Fruit fly (Drosophila melanogaster) whole organism, embryonic: Measurements from ENCODE around the gene Dus1.

Experiments
- CG10321 ChIP-seq: fragments of 200-800 bp; sonication (Bioruptor generic); IDR thresholded peaks from 2 replicates; pipeline ENCODE4 v1.3.6; 2022; ENCODE audit warnings: missing biosample characterization, missing genetic modification characterization
- CG12155 ChIP-seq: fragments of 200-800 bp; sonication (Bioruptor generic); optimal IDR thresholded peaks from 3 replicates; lab custom pipeline; 2016; ENCODE audit warnings: missing biosample characterization, missing genetic modification characterization
- CG13123 ChIP-seq: fragments of 200-800 bp; sonication (Bioruptor generic); optimal IDR thresholded peaks from 2 replicates; lab custom pipeline; 2016; ENCODE audit warnings: missing biosample characterization, missing genetic modification characterization
- CG14710 ChIP-seq: fragments of 200-800 bp; sonication (Bioruptor generic); optimal IDR thresholded peaks from 3 replicates; lab custom pipeline; 2019; ENCODE audit warnings: missing biosample characterization, mild to moderate bottlenecking, missing genetic modification characterization, moderate library complexity
- CG15073 ChIP-seq: fragments of 200-800 bp; sonication (Bioruptor generic); optimal IDR thresholded peaks from 2 replicates; lab custom pipeline; 2016; ENCODE audit warnings: missing biosample characterization, missing genetic modification characterization
- CG15514 ChIP-seq: fragments of 200-800 bp; sonication (Bioruptor generic); optimal IDR thresholded peaks from 3 replicates; lab custom pipeline; 2017; ENCODE audit warnings: missing biosample characterization, missing genetic modification characterization, mild to moderate bottlenecking, moderate library complexity, missing genetic modification reagents
- CG16813 ChIP-seq: fragments of 200-800 bp; sonication (Bioruptor generic); IDR thresholded peaks from 3 replicates; pipeline ENCODE4 v1.3.6; 2022; ENCODE audit warnings: missing biosample characterization, missing genetic modification characterization; ENCODE audit not compliant: partially characterized antibody
- CG18262 ChIP-seq: fragments of 200-800 bp; optimal IDR thresholded peaks from 3 replicates; lab custom pipeline; 2019; ENCODE audit warnings: missing biosample characterization, mild to moderate bottlenecking, missing genetic modification characterization, moderate library complexity
- CG18764 ChIP-seq: fragments of 200-800 bp; sonication (Bioruptor generic); optimal IDR thresholded peaks from 3 replicates; lab custom pipeline; 2016; ENCODE audit warnings: missing biosample characterization, missing genetic modification characterization
- CG2875 ChIP-seq: fragments of 200-800 bp; sonication (Bioruptor generic); optimal IDR thresholded peaks from 2 replicates; lab custom pipeline; 2017; ENCODE audit warnings: missing biosample characterization, mild to moderate bottlenecking, missing genetic modification characterization, missing genetic modification reagents
- CG31224 ChIP-seq: fragments of 200-800 bp; sonication (Bioruptor generic); IDR thresholded peaks from 2 replicates; pipeline ENCODE4 v1.3.6; 2022; ENCODE audit warnings: missing biosample characterization, missing genetic modification characterization
- CG3847 ChIP-seq: fragments of 200-800 bp; sonication (Bioruptor generic); IDR thresholded peaks from 2 replicates; pipeline ENCODE4 v1.3.6; 2022; ENCODE audit warnings: missing biosample characterization, missing genetic modification characterization
- CG3995 ChIP-seq: fragments of 200-800 bp; sonication (Bioruptor generic); optimal IDR thresholded peaks from 3 replicates; lab custom pipeline; 2016; ENCODE audit warnings: missing biosample characterization, missing genetic modification characterization
- CG4617 ChIP-seq: fragments of 200-800 bp; sonication (Bioruptor generic); optimal IDR thresholded peaks from 3 replicates; lab custom pipeline; 2016; ENCODE audit warnings: missing biosample characterization, missing genetic modification characterization, borderline replicate concordance
- CG5180 ChIP-seq: fragments of 200-800 bp; sonication (Bioruptor generic); optimal IDR thresholded peaks from 3 replicates; lab custom pipeline; 2017; ENCODE audit warnings: missing biosample characterization, missing genetic modification characterization, mild to moderate bottlenecking, moderate library complexity, missing genetic modification reagents
- CG5953 ChIP-seq: fragments of 200-800 bp; sonication (Bioruptor generic); IDR thresholded peaks from 2 replicates; pipeline ENCODE4 v1.3.6; 2022; ENCODE audit warnings: missing biosample characterization, missing genetic modification characterization
- CG6791 ChIP-seq: fragments of 200-800 bp; sonication (Bioruptor generic); IDR thresholded peaks from 3 replicates; pipeline ENCODE4 v1.3.6; 2022; ENCODE audit warnings: missing biosample characterization, missing genetic modification characterization; ENCODE audit not compliant: partially characterized antibody
- CG7745 ChIP-seq: fragments of 200-800 bp; sonication (Bioruptor generic); optimal IDR thresholded peaks from 2 replicates; lab custom pipeline; 2018; ENCODE audit warnings: missing biosample characterization, mild to moderate bottlenecking, missing genetic modification characterization, moderate library complexity
- CG8290 ChIP-seq, 3 experiments: fragments of 200-800 bp; sonication (Bioruptor generic); optimal IDR thresholded peaks; 2 replicates each; lab custom pipeline; 2016 to 2019; ENCODE audit warnings: missing biosample characterization in 3 of 3, missing genetic modification characterization in 3 of 3, mild to moderate bottlenecking in 2 of 3, moderate library complexity in 1 of 3
- CoRest ChIP-seq: fragments of 200-800 bp; sonication (Bioruptor generic); optimal IDR thresholded peaks from 3 replicates; lab custom pipeline; 2018; ENCODE audit warnings: missing biosample characterization, mild to moderate bottlenecking, missing genetic modification characterization, moderate library complexity
- D19B ChIP-seq: fragments of 200-800 bp; sonication (Bioruptor generic); optimal IDR thresholded peaks from 2 replicates; lab custom pipeline; 2017; ENCODE audit warnings: missing biosample characterization, mild to moderate bottlenecking, missing genetic modification characterization
- Gsc ChIP-seq: fragments of 200-800 bp; sonication (Bioruptor generic); IDR thresholded peaks from 2 replicates; pipeline ENCODE4 v1.3.6; 2022; ENCODE audit warnings: missing biosample characterization, missing genetic modification characterization
- Hand ChIP-seq: fragments of 200-800 bp; sonication (Bioruptor generic); optimal IDR thresholded peaks from 2 replicates; lab custom pipeline; 2017; ENCODE audit warnings: mild to moderate bottlenecking, missing biosample characterization, missing genetic modification reagents, missing genetic modification characterization
- Hey ChIP-seq: fragments of 200-800 bp; sonication (Bioruptor generic); optimal IDR thresholded peaks from 3 replicates; lab custom pipeline; 2018; ENCODE audit warnings: missing biosample characterization, mild to moderate bottlenecking, missing genetic modification characterization
- Hr3 ChIP-seq: fragments of 200-800 bp; sonication (Bioruptor generic); optimal IDR thresholded peaks from 3 replicates; lab custom pipeline; 2016; ENCODE audit warnings: missing biosample characterization, missing genetic modification characterization
- Hr39 ChIP-seq: fragments of >200 bp; optimal IDR thresholded peaks from 2 replicates; lab custom pipeline; 2017
- Max ChIP-seq: fragments of 200-800 bp; sonication (Bioruptor generic); optimal IDR thresholded peaks from 2 replicates; lab custom pipeline; 2016; ENCODE audit warnings: missing biosample characterization, mild to moderate bottlenecking, missing genetic modification characterization
- NFAT ChIP-seq: fragments of 200-800 bp; sonication (Bioruptor generic); IDR thresholded peaks from 2 replicates; pipeline ENCODE4 v1.3.6; 2022; ENCODE audit warnings: missing biosample characterization, missing genetic modification characterization
- Neu2 ChIP-seq: fragments of 200-800 bp; sonication (Bioruptor generic); optimal IDR thresholded peaks from 3 replicates; lab custom pipeline; 2016; ENCODE audit warnings: missing biosample characterization, missing genetic modification characterization, borderline replicate concordance
- Oli ChIP-seq: fragments of 200-800 bp; sonication (Bioruptor generic); optimal IDR thresholded peaks from 2 replicates; lab custom pipeline; 2018; ENCODE audit warnings: missing biosample characterization, mild to moderate bottlenecking, missing genetic modification characterization, moderate library complexity
- Trl ChIP-seq, 3 experiments: fragments of >200 bp in 2 of 3; fragments of 200-800 bp in 1 of 3; sonication (Bioruptor generic) in 1 of 3; optimal IDR thresholded peaks; 2 replicates in 1 of 3; 3 replicates in 2 of 3; lab custom pipeline; 2016 to 2017; ENCODE audit warnings: missing biosample characterization in 1 of 3, missing genetic modification characterization in 1 of 3
- az2 ChIP-seq: fragments of 200-800 bp; sonication (Bioruptor generic); optimal IDR thresholded peaks from 3 replicates; lab custom pipeline; 2016; ENCODE audit warnings: missing biosample characterization, missing genetic modification characterization
- cad ChIP-seq: fragments of >200 bp; optimal IDR thresholded peaks from 2 replicates; lab custom pipeline; 2017; ENCODE audit warnings: missing biosample characterization, missing genetic modification characterization
- chinmo ChIP-seq: fragments of 200-800 bp; sonication (Bioruptor generic); IDR thresholded peaks from 4 replicates; pipeline ENCODE4 v1.3.6; 2022; ENCODE audit warnings: missing biosample characterization, missing genetic modification characterization; ENCODE audit not compliant: partially characterized antibody
- danr ChIP-seq: fragments of 200-800 bp; sonication (Bioruptor generic); IDR thresholded peaks from 2 replicates; pipeline ENCODE4 v1.3.6; 2022; ENCODE audit warnings: missing biosample characterization, missing genetic modification characterization
- fd64A ChIP-seq: fragments of 200-800 bp; sonication (Bioruptor generic); optimal IDR thresholded peaks from 3 replicates; lab custom pipeline; 2018; ENCODE audit warnings: missing biosample characterization, mild to moderate bottlenecking, missing genetic modification characterization
- hth ChIP-seq: fragments of >200 bp; optimal IDR thresholded peaks from 2 replicates; lab custom pipeline; 2017; ENCODE audit warnings: inconsistent platforms
- insv ChIP-seq, 2 experiments: fragments of 200-800 bp; sonication (Bioruptor generic); optimal IDR thresholded peaks; 3 replicates each; lab custom pipeline; 2016 to 2018; ENCODE audit warnings: missing biosample characterization in 2 of 2, missing genetic modification characterization in 2 of 2
- kah ChIP-seq: fragments of 200-800 bp; sonication (Bioruptor generic); optimal IDR thresholded peaks from 2 replicates; lab custom pipeline; 2018; ENCODE audit warnings: missing biosample characterization, mild to moderate bottlenecking, missing genetic modification characterization
- kni ChIP-seq: fragments of 200-800 bp; sonication (Bioruptor generic); optimal IDR thresholded peaks from 3 replicates; lab custom pipeline; 2017; ENCODE audit warnings: mild to moderate bottlenecking, missing biosample characterization, missing genetic modification reagents, missing genetic modification characterization
- lbe ChIP-seq: fragments of 200-800 bp; sonication (Bioruptor generic); optimal IDR thresholded peaks from 2 replicates; lab custom pipeline; 2016; ENCODE audit warnings: missing biosample characterization, mild to moderate bottlenecking, missing genetic modification characterization
- repo ChIP-seq: fragments of 200-800 bp; sonication (Bioruptor generic); optimal IDR thresholded peaks from 2 replicates; lab custom pipeline; 2016; ENCODE audit warnings: missing biosample characterization, missing genetic modification characterization
- scrt ChIP-seq: fragments of 200-800 bp; sonication (Bioruptor generic); optimal IDR thresholded peaks from 2 replicates; lab custom pipeline; 2018; ENCODE audit warnings: missing biosample characterization, mild to moderate bottlenecking, missing genetic modification characterization, moderate library complexity
- sim ChIP-seq: fragments of 200-800 bp; sonication (Bioruptor generic); IDR thresholded peaks from 2 replicates; pipeline ENCODE4 v1.3.6; 2022; ENCODE audit warnings: missing biosample characterization, missing genetic modification characterization
- slou ChIP-seq: fragments of 200-800 bp; sonication (Bioruptor generic); optimal IDR thresholded peaks from 3 replicates; lab custom pipeline; 2016; ENCODE audit warnings: missing biosample characterization, missing genetic modification characterization
- trh ChIP-seq: fragments of 200-800 bp; sonication (Bioruptor generic); optimal IDR thresholded peaks from 2 replicates; lab custom pipeline; 2016; ENCODE audit warnings: missing biosample characterization, missing genetic modification characterization
- twi ChIP-seq: fragments of 200-800 bp; optimal IDR thresholded peaks from 2 replicates; lab custom pipeline; 2019; ENCODE audit warnings: missing biosample characterization, mild to moderate bottlenecking, missing genetic modification characterization, moderate library complexity
- zfh2 ChIP-seq: fragments of 200-800 bp; sonication (Bioruptor generic); optimal IDR thresholded peaks from 2 replicates; lab custom pipeline; 2016; ENCODE audit warnings: missing biosample characterization, missing genetic modification characterization

Gene Dus1

DNA sequence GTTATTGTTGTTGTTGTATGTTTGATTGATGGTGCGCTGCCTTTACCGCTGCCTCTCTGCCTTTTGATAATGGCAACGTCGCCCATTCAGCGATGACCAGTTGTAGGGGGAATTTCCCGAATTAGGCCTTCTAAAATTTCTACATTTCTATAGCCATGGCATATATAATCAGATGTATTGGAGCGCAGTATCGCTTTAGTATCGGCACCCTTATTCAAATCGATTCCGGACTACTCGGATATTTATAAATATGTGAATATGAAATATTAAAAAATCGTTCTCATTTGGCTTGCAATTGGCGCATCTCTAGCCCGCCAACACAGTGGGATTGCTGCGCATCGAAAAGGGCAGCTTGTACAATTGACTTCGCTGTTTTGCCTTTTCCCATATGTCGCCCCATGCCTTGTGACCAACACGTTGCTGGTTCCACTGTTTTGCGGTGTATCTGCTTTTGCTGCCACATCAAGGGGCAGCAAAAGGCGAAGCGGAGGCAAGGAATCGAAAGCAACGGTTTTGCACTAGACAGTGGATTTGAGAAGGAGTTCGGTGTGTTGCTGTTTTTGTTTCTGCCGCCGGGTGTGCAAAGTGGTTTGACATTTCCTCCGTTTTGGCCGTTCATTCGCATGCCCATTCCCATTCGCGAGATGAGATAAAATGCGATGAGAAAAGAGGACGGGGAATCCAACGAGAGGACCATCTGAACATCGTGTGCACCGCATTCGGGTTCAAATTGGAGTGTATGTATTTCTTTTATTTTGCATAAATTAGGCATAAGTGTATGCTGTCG lies 46.8 kb downstream of the Dus1 start (continued):
- TF ChIP-seq NFAT (peak; percentile 63; the same call in 1 of the 2 replicates), hth (lab: Kevin White, UChicago) (no peak), CG14710 (tag; lab: Kevin White, UChicago) (peak; percentile 43), kni (GFP tag; lab: Kevin White, UChicago) (peak; percentile 12), fd64A (GFP tag; lab: Kevin White, UChicago) (no peak), CG3995 (peak; percentile 5), D19B (GFP tag; lab: Kevin White, UChicago) (peak; percentile 41), CG12155 (peak; percentile 30), slou (GFP tag; lab: Kevin White, UChicago) (no peak), lbe (GFP tag; lab: Kevin White, UChicago) (peak; percentile 64), sim (GFP tag; lab: Robert Waterston, UW) (no peak), CG3847 (GFP tag; lab: Robert Waterston, UW) (peak; percentile 52), CG15073 (GFP tag; lab: Kevin White, UChicago) (no peak), Neu2 (GFP tag; lab: Kevin White, UChicago) (no peak), CG13123 (GFP tag; lab: Kevin White, UChicago) (peak; percentile 44), Trl (optimal IDR thresholded peaks at IDR 0.05; lab: Kevin White, UChicago) (no peak), Trl (GFP tag; optimal IDR thresholded peaks at IDR 0.05; lab: Kevin White, UChicago) (no peak), trh (GFP tag; lab: Kevin White, UChicago) (no peak), chinmo (GFP tag; lab: Robert Waterston, UW) (no peak), danr (GFP tag; lab: Robert Waterston, UW) (no peak), twi (tag; lab: Kevin White, UChicago) (peak; percentile 14), Oli (tag; lab: Kevin White, UChicago) (peak; percentile 68), Gsc (0 out of 2 replicates have a peak, but pooled peaks have one; percentile 33), cad (GFP tag; lab: Kevin White, UChicago) (no peak), Hr39 (lab: Kevin White, UChicago) (no peak), CG5180 (GFP tag; lab: Kevin White, UChicago) (peak; percentile 46), CG4617 (GFP tag; lab: Kevin White, UChicago) (no peak), zfh2 (GFP tag; lab: Kevin White, UChicago) (peak; percentile 8), insv (GFP tag; optimal IDR thresholded peaks at IDR 0.05; lab: Kevin White, UChicago) (no peak), Hr3 (GFP tag; lab: Kevin White, UChicago) (peak; percentile 59), CG31224 (GFP tag; lab: Robert Waterston, UW) (0 out of 2 replicates have a peak, but pooled peaks have one; percentile 14), az2 (GFP tag; lab: Kevin White, UChicago) (peak; percentile 72), CoRest (no peak), CG7745 (tag; lab: Kevin White, UChicago) (no peak), Hey (tag; lab: Kevin White, UChicago) (no peak), Max (GFP tag; lab: Kevin White, UChicago) (peak; percentile 55), CG10321 (GFP tag; lab: Robert Waterston, UW) (no peak), repo (GFP tag; lab: Kevin White, UChicago) (no peak), CG16813 (no peak), CG18262 (tag; lab: Kevin White, UChicago) (peak; percentile 64), CG2875 (GFP tag; lab: Kevin White, UChicago) (peak; percentile 28), CG5953 (no peak), Hand (peak; percentile 66), CG8290 (GFP tag; optimal IDR thresholded peaks at IDR 0.05; lab: Kevin White, UChicago) (no peak), CG8290 (tag; optimal IDR thresholded peaks at IDR 0.05; lab: Kevin White, UChicago) (no peak), CG18764 (GFP tag; lab: Kevin White, UChicago) (peak; percentile 34), CG15514 (GFP tag; lab: Kevin White, UChicago) (peak; percentile 54), CG6791 (GFP tag; lab: Robert Waterston, UW) (no peak), scrt (peak; percentile 56), kah (GFP tag; lab: Kevin White, UChicago) (peak; percentile 18)
